Worm (Caenorhabditis elegans): Measurements from ENCODE around the gene pals-26.
"Not testable (repeated sequence)": the region's sequence is repeated elsewhere in the genome, so short reads cannot be mapped to it uniquely, and the experiment has no call there.

Gene pals-26

ce11 chrIII:4419117-4419978 lies 44.4 kb downstream of the pals-26 start, which contains the start of the genes R07E5.7 and cku-80 (continued):
- TF ChIP-seq lsy-2 (tag; optimal IDR thresholded peaks at IDR 0.05), result peak; percentile 61 to 82

- TF ChIP-seq sma-9 (GFP tag; optimal IDR thresholded peaks at IDR 0.05), result peak; percentile 13
- not testable (repeated sequence) for TF ChIP-seq sma-9 (tag; optimal IDR thresholded peaks at IDR 0.05)
- peak; percentile 95 for TF ChIP-seq snpc-4 (tag; optimal IDR thresholded peaks at IDR 0.05)
- TF ChIP-seq lsy-2 (tag; optimal IDR thresholded peaks at IDR 0.05), result peak; percentile 37 to 44
Observed at ce11 chrIII:4426711-4427218, 51.8 kb downstream of the pals-26 start.

Measured in whole organism, L2 larva.